Worm (Caenorhabditis elegans) whole organism, early embryonic: ENCODE results near the gene cdc-50.B.

Experiments used
- ceh-36 ChIP-seq: sonication (generic microtip); optimal IDR thresholded peaks from 2 replicates; lab custom pipeline; 2016; ENCODE audit warnings: missing genetic modification characterization, inconsistent platforms, missing compliant biosample characterization
- scrt-1 ChIP-seq: fragments of 200-800 bp; sonication (Bioruptor generic); IDR thresholded peaks from 2 replicates; pipeline ENCODE4 v1.3.6; 2022; ENCODE audit warnings: missing genetic modification characterization, missing compliant biosample characterization

DNA sequence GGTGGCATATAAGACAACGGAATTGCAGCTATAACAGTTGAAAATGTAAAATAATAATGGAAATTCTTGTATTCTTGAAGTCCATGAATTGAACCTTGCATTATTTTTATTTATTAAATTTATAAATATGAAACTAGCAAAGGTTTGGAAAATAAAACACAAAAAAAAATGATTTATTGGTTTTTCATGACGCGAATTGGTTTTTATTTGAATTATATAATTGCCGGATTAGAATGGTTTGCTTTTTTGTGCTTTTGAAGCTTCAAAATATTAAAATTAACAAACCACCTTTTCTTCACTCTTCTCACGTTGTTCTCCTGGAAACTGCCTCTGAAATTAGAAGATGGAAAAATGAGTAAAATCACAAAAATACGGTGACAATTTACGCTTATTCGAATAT, 25.5 kb downstream of the cdc-50.B start, which contains the start of gene sru-35:
- TF ChIP-seq scrt-1 (GFP tag; lab: Robert Waterston, UW) (no peak), ceh-36 (tag; lab: Kevin White, UChicago) (no peak)
